Worm (Caenorhabditis elegans): ENCODE measurements around the gene evl-20.

Gene evl-20

DNA sequence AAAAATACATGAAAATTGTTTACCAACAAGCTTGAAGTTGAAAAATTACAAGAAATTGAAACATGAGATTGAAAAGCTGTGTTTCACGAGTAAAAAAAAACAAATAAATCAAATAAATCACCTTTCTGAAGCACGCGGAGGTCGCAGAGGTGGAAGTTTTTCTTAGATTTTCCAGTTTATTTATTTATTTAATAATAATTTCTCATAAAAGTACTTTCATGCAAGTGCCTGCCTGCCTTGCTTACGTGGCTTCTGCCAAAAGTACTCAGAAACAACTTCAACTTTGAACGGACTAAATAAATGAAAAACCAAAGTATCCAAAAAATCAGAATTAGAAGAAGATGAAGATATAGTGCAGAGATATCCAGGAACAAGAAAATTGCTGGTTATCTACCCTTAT, 12.2 kb upstream of the evl-20 start, which contains the start of gene acp-2:
Gene acp-2 (minus strand): TSS at position 101 of the 400 bp plus-strand sequence.
- TF ChIP-seq ztf-29 (GFP tag; IDR thresholded peaks at IDR 0.05) = no peak
- TF ChIP-seq cog-1 (tag; optimal IDR thresholded peaks at IDR 0.05) = no peak
- TF ChIP-seq med-1 (GFP tag; optimal IDR thresholded peaks at IDR 0.05; ENCODE audit: insufficient read depth) = no peak
- TF ChIP-seq tab-1 (GFP tag; IDR thresholded peaks at IDR 0.05) = no peak
- no peak for TF ChIP-seq ztf-23 (GFP tag; IDR thresholded peaks at IDR 0.05)
- TF ChIP-seq klf-2 (GFP tag; conservative IDR thresholded peaks at IDR 0.05) = no peak
- TF ChIP-seq ref-1 (GFP tag; conservative IDR thresholded peaks at IDR 0.05) = no peak
- no peak for TF ChIP-seq T22C8.4 (GFP tag; IDR thresholded peaks at IDR 0.05)
- no peak for TF ChIP-seq flt-1 (GFP tag; IDR thresholded peaks at IDR 0.05)

DNA sequence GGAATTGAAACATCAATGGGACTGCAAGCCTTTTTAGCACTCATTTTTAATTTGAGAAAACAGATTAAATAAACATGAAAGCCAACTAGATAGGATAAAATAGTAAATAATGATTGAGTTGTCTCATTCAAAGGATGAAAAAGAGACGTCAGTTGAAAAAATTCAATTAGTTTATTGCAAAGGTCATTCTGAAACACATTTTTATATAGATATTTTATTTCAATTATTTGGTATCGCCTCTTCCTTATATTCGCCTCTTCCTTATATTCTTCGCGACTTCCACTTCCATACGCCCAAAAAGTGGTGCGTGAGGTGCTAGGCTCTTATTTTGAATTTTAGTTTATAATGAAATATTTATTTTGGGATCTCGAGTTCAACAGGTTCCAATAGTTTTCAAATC, 9.1 kb upstream of the evl-20 start, which contains the start of gene acp-4:
Gene acp-4 (minus strand): TSS at position 101 of the 400 bp plus-strand sequence.
- TF ChIP-seq flt-1 (GFP tag; IDR thresholded peaks at IDR 0.05) = no peak
- TF ChIP-seq cog-1 (tag; optimal IDR thresholded peaks at IDR 0.05) = no peak
- TF ChIP-seq klf-2 (GFP tag; conservative IDR thresholded peaks at IDR 0.05) = no peak
- no peak for TF ChIP-seq ztf-29 (GFP tag; IDR thresholded peaks at IDR 0.05)
- TF ChIP-seq tab-1 (GFP tag; IDR thresholded peaks at IDR 0.05) = no peak
- TF ChIP-seq ref-1 (GFP tag; conservative IDR thresholded peaks at IDR 0.05) = no peak
- no peak for TF ChIP-seq med-1 (GFP tag; optimal IDR thresholded peaks at IDR 0.05; ENCODE audit: insufficient read depth)

DNA sequence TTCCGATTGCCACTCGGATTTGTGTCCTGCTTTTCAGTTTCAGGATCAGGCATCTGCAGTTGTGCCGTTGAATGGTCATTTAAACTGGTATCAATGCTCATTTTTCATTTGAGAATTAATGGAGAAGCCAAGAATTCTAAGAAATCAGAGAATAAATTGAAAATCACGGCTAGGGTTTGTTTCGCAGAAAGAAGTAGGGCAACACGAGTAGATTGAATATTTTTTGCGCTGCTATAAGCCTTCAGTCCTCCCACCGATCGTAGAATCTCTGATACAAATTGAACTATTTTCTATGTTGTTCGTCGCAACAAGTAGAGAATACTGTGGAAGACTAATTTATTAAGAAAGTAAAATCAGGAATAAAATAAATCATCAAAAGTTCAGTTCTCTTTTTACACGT, 7.1 kb upstream of the evl-20 start, which contains the start of gene acp-3:
Gene acp-3 (minus strand): TSS at position 101 of the 400 bp plus-strand sequence.
- TF ChIP-seq tab-1 (GFP tag; IDR thresholded peaks at IDR 0.05) (no peak), ref-1 (GFP tag; conservative IDR thresholded peaks at IDR 0.05) (no peak), T22C8.4 (GFP tag; IDR thresholded peaks at IDR 0.05) (no peak), flt-1 (GFP tag; IDR thresholded peaks at IDR 0.05) (no peak), klf-2 (GFP tag; conservative IDR thresholded peaks at IDR 0.05) (no peak), cog-1 (tag; optimal IDR thresholded peaks at IDR 0.05) (no peak), ztf-29 (GFP tag; IDR thresholded peaks at IDR 0.05) (no peak), ztf-23 (GFP tag; IDR thresholded peaks at IDR 0.05) (no peak), med-1 (GFP tag; optimal IDR thresholded peaks at IDR 0.05; ENCODE audit: insufficient read depth) (no peak)

DNA sequence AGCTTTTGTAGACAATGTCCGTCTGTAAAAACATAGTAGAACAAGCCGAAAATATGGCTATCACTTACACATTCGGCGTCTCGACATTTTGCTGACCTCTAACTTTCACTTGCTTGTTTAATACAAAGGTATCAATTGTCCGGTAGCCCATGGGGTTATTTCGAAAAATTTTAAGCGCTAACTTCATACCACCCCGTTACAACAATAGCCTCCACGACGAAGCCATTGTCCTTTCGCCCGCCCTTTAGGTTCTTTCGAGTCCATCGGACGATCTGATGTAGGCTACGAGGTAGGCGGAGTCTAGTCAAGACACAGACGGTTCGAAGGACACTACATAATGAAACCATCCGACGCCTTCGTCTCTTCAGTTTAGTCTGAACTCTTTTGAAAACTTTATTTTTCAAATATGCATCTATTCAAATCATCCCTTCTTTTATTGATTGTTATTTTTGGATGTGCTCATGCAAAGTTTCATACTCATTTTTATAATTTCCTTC, 5.3 kb upstream of the evl-20 start, which contains the start of gene lips-10:
Gene lips-10 (plus strand): TSS at position 378 of the 497 bp plus-strand sequence.
- no peak for TF ChIP-seq ztf-23 (GFP tag; IDR thresholded peaks at IDR 0.05)
- TF ChIP-seq klf-2 (GFP tag; conservative IDR thresholded peaks at IDR 0.05) = no peak
- TF ChIP-seq T22C8.4 (GFP tag; IDR thresholded peaks at IDR 0.05) = no peak
- no peak for TF ChIP-seq cog-1 (tag; optimal IDR thresholded peaks at IDR 0.05)
- TF ChIP-seq flt-1 (GFP tag; IDR thresholded peaks at IDR 0.05) = no peak
- TF ChIP-seq ref-1 (GFP tag; conservative IDR thresholded peaks at IDR 0.05) = no peak
- no peak for TF ChIP-seq med-1 (GFP tag; optimal IDR thresholded peaks at IDR 0.05; ENCODE audit: insufficient read depth)
- no peak for TF ChIP-seq tab-1 (GFP tag; IDR thresholded peaks at IDR 0.05)
- TF ChIP-seq ztf-29 (GFP tag; IDR thresholded peaks at IDR 0.05) = no peak

DNA sequence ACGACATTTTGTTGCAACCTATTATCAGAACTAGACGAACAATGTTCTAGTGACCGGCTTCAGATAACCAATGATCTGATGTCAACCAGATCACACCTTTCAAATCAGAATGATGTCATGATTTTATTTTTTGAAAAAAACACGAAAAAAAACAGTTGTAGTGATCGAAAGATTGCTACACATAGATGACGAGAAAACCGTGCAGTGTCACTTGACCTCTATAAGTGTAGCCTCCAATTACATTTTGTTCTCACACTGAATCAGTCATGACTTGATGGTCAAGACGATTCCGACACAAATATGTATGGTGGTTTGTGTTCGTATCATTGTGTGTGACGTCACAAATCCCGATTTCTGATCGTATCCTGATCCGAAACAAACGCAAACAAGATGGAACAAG, 4.0 kb upstream of the evl-20 start:
- TF ChIP-seq tab-1 (GFP tag; IDR thresholded peaks at IDR 0.05) = no peak
- TF ChIP-seq T22C8.4 (GFP tag; IDR thresholded peaks at IDR 0.05) = no peak

DNA sequence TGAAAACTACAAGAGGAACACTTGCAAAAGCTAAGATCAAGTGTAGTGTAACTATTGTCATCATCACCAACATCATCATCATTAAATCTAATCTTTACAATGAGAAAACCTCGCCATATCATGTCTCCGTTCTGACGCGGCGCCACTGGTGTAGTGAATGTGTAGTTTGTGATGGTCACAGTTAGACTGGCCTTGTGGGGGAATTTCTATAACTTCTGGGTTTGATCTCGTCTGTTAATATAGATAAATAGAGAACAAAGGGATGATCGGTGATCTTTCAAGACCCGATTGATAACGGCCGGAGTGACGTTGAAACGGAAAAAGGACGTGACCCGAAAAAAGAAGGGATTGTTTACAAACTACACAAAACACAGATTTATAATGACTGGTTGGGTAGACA, 3.3 kb upstream of the evl-20 start:
- TF ChIP-seq ztf-23 (GFP tag; IDR thresholded peaks at IDR 0.05) (no peak), flt-1 (GFP tag; IDR thresholded peaks at IDR 0.05) (no peak), tab-1 (GFP tag; IDR thresholded peaks at IDR 0.05) (no peak), ztf-29 (GFP tag; IDR thresholded peaks at IDR 0.05) (no peak), klf-2 (GFP tag; conservative IDR thresholded peaks at IDR 0.05) (no peak), cog-1 (tag; optimal IDR thresholded peaks at IDR 0.05) (no peak), med-1 (GFP tag; optimal IDR thresholded peaks at IDR 0.05; ENCODE audit: insufficient read depth) (no peak), ref-1 (GFP tag; conservative IDR thresholded peaks at IDR 0.05) (no peak), T22C8.4 (GFP tag; IDR thresholded peaks at IDR 0.05) (no peak)

DNA sequence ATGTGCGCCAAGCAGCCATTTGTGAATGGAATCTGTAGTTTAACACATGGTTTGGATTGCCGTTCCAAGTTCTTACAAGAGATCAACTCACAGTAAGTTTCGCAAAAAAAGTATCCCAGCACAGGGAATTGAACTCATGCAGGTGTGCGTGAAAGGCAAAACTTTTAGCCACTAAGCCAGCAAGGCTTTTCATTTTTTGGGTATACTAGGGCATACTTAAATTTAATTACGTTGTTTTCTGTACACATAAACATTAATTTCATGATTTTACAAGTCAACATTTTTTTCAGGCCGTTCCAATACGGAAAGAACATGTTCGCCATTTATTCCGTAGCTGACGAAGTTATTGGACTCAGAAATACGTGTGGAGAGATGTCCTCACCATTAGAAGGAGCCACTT, 2.6 kb upstream of the evl-20 start:
- TF ChIP-seq med-1 (GFP tag; optimal IDR thresholded peaks at IDR 0.05; ENCODE audit: insufficient read depth) = no peak
- TF ChIP-seq klf-2 (GFP tag; conservative IDR thresholded peaks at IDR 0.05) = no peak
- TF ChIP-seq ztf-23 (GFP tag; IDR thresholded peaks at IDR 0.05) = no peak
- no peak for TF ChIP-seq cog-1 (tag; optimal IDR thresholded peaks at IDR 0.05)
- no peak for TF ChIP-seq ref-1 (GFP tag; conservative IDR thresholded peaks at IDR 0.05)
- no peak for TF ChIP-seq ztf-29 (GFP tag; IDR thresholded peaks at IDR 0.05)
- no peak for TF ChIP-seq T22C8.4 (GFP tag; IDR thresholded peaks at IDR 0.05)
- TF ChIP-seq tab-1 (GFP tag; IDR thresholded peaks at IDR 0.05) = no peak
- no peak for TF ChIP-seq flt-1 (GFP tag; IDR thresholded peaks at IDR 0.05)

DNA sequence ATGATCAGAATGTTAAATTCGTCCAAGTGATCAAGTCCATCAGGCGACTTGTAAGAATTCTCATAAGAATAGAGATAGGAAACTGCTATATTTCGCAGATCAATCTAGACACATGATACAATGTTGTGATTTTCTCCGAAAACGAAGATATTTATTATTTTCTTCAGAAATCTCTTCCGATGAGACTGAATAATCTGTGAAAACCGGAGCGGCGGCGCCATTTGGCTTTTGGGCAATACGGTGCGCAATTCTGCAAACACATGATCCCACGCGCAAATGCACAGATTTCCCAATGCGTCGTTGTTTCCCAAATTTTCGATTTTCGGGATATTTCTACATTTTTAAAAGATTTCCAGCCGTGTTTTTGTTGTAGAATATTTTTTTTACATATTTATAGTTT, 1.9 kb upstream of the evl-20 start:
- no peak for TF ChIP-seq med-1 (GFP tag; optimal IDR thresholded peaks at IDR 0.05; ENCODE audit: insufficient read depth)
- TF ChIP-seq klf-2 (GFP tag; conservative IDR thresholded peaks at IDR 0.05) = no peak
- TF ChIP-seq T22C8.4 (GFP tag; IDR thresholded peaks at IDR 0.05) = no peak
- TF ChIP-seq tab-1 (GFP tag; IDR thresholded peaks at IDR 0.05) = no peak
- no peak for TF ChIP-seq ztf-23 (GFP tag; IDR thresholded peaks at IDR 0.05)
- TF ChIP-seq ztf-29 (GFP tag; IDR thresholded peaks at IDR 0.05) = no peak; the same call in 1 of the 2 replicates
- TF ChIP-seq flt-1 (GFP tag; IDR thresholded peaks at IDR 0.05) = no peak
- TF ChIP-seq cog-1 (tag; optimal IDR thresholded peaks at IDR 0.05) = no peak
- TF ChIP-seq ref-1 (GFP tag; conservative IDR thresholded peaks at IDR 0.05) = no peak

DNA sequence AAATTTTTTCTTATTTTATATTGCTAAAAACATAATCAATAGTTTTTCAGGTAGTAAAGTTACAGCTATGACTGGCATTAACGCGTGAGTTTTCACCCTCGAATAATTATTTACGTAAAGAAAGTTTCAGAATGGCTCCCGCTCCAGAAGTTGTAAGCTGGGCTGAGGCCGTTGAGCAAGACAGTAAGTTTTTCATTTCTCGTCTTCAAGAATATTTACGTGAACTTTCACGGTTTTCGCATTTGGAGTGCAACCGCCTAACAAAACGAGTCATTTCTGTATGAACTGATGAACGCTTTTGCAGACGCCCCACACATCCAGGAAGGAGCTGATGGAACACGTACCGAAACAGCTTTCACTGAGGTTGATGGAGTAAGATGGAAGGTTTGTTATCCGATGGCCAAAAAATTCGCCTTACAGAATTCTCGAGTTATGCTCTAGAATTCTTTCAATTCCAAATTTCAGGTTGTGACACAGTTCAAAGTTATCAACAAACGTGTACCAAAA, 1.3 kb upstream of the evl-20 start, which contains the start of gene eif-3.G:
Gene eif-3.G (plus strand): TSS at position 51 of the 507 bp plus-strand sequence.
- TF ChIP-seq med-1 (GFP tag; optimal IDR thresholded peaks at IDR 0.05; ENCODE audit: insufficient read depth) (no peak), ref-1 (GFP tag; conservative IDR thresholded peaks at IDR 0.05) (no peak), ztf-23 (GFP tag; IDR thresholded peaks at IDR 0.05) (no peak), klf-2 (GFP tag; conservative IDR thresholded peaks at IDR 0.05) (no peak), ztf-29 (GFP tag; IDR thresholded peaks at IDR 0.05) (no peak), cog-1 (tag; optimal IDR thresholded peaks at IDR 0.05) (no peak), flt-1 (GFP tag; IDR thresholded peaks at IDR 0.05) (no peak), tab-1 (GFP tag; IDR thresholded peaks at IDR 0.05) (no peak), T22C8.4 (GFP tag; IDR thresholded peaks at IDR 0.05) (no peak)

Data from whole organism, midembryonic.